Worm (Caenorhabditis elegans) whole organism, midembryonic: ENCODE data around the gene cest-4.

ENCODE experiments used
- T22C8.4 ChIP-seq: fragments of 200-800 bp; sonication (Bioruptor generic); IDR thresholded peaks from 2 replicates; pipeline ENCODE4 v1.3.6; 2022; ENCODE audit warnings: missing genetic modification characterization, missing compliant biosample characterization
- cog-1 ChIP-seq: sonication (generic microtip); optimal IDR thresholded peaks from 2 replicates; lab custom pipeline; 2016; ENCODE audit warnings: missing genetic modification characterization, missing compliant biosample characterization
- flt-1 ChIP-seq: fragments of 200-800 bp; sonication (Bioruptor generic); IDR thresholded peaks from 2 replicates; pipeline ENCODE4 v1.3.6; 2022; ENCODE audit warnings: missing genetic modification characterization, missing compliant biosample characterization
- klf-2 ChIP-seq: fragments of 200-800 bp; sonication (Bioruptor generic); conservative IDR thresholded peaks from 2 replicates; pipeline ENCODE4 v1.3.6; 2022; ENCODE audit warnings: missing genetic modification reagents, missing genetic modification characterization, missing compliant biosample characterization
- med-1 ChIP-seq: sonication (generic microtip); optimal IDR thresholded peaks from 2 replicates; lab custom pipeline; 2017; ENCODE audit warnings: missing genetic modification characterization, mild to moderate bottlenecking, missing compliant biosample characterization, antibody characterized with exemption, missing genetic modification reagents; ENCODE audit not compliant: insufficient read depth
- ref-1 ChIP-seq: fragments of 200-800 bp; sonication (Bioruptor generic); conservative IDR thresholded peaks from 2 replicates; pipeline ENCODE4 v1.3.6; 2022; ENCODE audit warnings: missing genetic modification reagents, missing genetic modification characterization, missing compliant biosample characterization
- tab-1 ChIP-seq: fragments of 200-800 bp; sonication (Bioruptor generic); IDR thresholded peaks from 2 replicates; pipeline ENCODE4 v1.3.6; 2022; ENCODE audit warnings: missing genetic modification characterization, missing compliant biosample characterization
- ztf-23 ChIP-seq: fragments of 200-800 bp; sonication (Bioruptor generic); IDR thresholded peaks from 2 replicates; pipeline ENCODE4 v1.3.6; 2022; ENCODE audit warnings: missing genetic modification reagents, missing genetic modification characterization, missing compliant biosample characterization
- ztf-29 ChIP-seq: fragments of 200-800 bp; sonication (Bioruptor generic); IDR thresholded peaks from 2 replicates; pipeline ENCODE4 v1.3.6; 2022; ENCODE audit warnings: missing genetic modification reagents, missing genetic modification characterization, missing compliant biosample characterization

Gene cest-4

ce11 chrIV:6802132-6802531, at the start of gene cest-4, which contains the start of gene C17H12.11:
Gene cest-4 (minus strand): TSS chrIV:6802337.
Gene C17H12.11 (plus strand): TSS chrIV:6802387.
- TF ChIP-seq ztf-23 = no peak
- TF ChIP-seq flt-1 (GFP tag; lab: Robert Waterston, UW) = no peak
- TF ChIP-seq cog-1 (tag; lab: Kevin White, UChicago) = no peak
- no peak for TF ChIP-seq klf-2 (GFP tag; lab: Robert Waterston, UW)
- TF ChIP-seq med-1 = no peak
- TF ChIP-seq T22C8.4 (GFP tag; lab: Robert Waterston, UW) = no peak
- no peak for TF ChIP-seq tab-1 (GFP tag; lab: Robert Waterston, UW)
- no peak for TF ChIP-seq ztf-29 (GFP tag; lab: Robert Waterston, UW)
- no peak for TF ChIP-seq ref-1

- no peak for TF ChIP-seq ref-1
- TF ChIP-seq med-1 = no peak
- no peak for TF ChIP-seq cog-1 (tag; lab: Kevin White, UChicago)
- TF ChIP-seq tab-1 (GFP tag; lab: Robert Waterston, UW) = no peak
- no peak for TF ChIP-seq ztf-29 (GFP tag; lab: Robert Waterston, UW)
- no peak for TF ChIP-seq flt-1 (GFP tag; lab: Robert Waterston, UW)
- TF ChIP-seq T22C8.4 (GFP tag; lab: Robert Waterston, UW) = no peak
- TF ChIP-seq ztf-23 = no peak
- TF ChIP-seq klf-2 (GFP tag; lab: Robert Waterston, UW) = no peak
Observed at ce11 chrIV:6842470-6843008, 40.4 kb upstream of the cest-4 start, which contains the start of gene lip-1. Gene lip-1 (plus strand): TSS chrIV:6842958.

- TF ChIP-seq tab-1 (GFP tag; lab: Robert Waterston, UW) = no peak
- no peak for TF ChIP-seq T22C8.4 (GFP tag; lab: Robert Waterston, UW)
- no peak for TF ChIP-seq flt-1 (GFP tag; lab: Robert Waterston, UW)
- no peak for TF ChIP-seq cog-1 (tag; lab: Kevin White, UChicago)
- TF ChIP-seq ztf-23 = no peak
- no peak for TF ChIP-seq ref-1
- no peak for TF ChIP-seq med-1
- TF ChIP-seq ztf-29 (GFP tag; lab: Robert Waterston, UW) = no peak
- TF ChIP-seq klf-2 (GFP tag; lab: Robert Waterston, UW) = no peak
Observed at ce11 chrIV:6841562-6842282, 39.6 kb upstream of the cest-4 start.

ce11 chrIV:6839091-6839522, 37.0 kb upstream of the cest-4 start:
- no peak for TF ChIP-seq T22C8.4 (GFP tag; lab: Robert Waterston, UW)
- no peak for TF ChIP-seq flt-1 (GFP tag; lab: Robert Waterston, UW)
- TF ChIP-seq ztf-29 (GFP tag; lab: Robert Waterston, UW) = no peak
- no peak for TF ChIP-seq klf-2 (GFP tag; lab: Robert Waterston, UW)
- TF ChIP-seq ztf-23 = no peak
- no peak for TF ChIP-seq ref-1
- no peak for TF ChIP-seq cog-1 (tag; lab: Kevin White, UChicago)
- no peak for TF ChIP-seq med-1
- TF ChIP-seq tab-1 (GFP tag; lab: Robert Waterston, UW) = no peak

- TF ChIP-seq med-1 = no peak
- no peak for TF ChIP-seq flt-1 (GFP tag; lab: Robert Waterston, UW)
- no peak for TF ChIP-seq cog-1 (tag; lab: Kevin White, UChicago)
- no peak for TF ChIP-seq ref-1
- TF ChIP-seq tab-1 (GFP tag; lab: Robert Waterston, UW) = no peak
- TF ChIP-seq ztf-29 (GFP tag; lab: Robert Waterston, UW) = no peak
- TF ChIP-seq T22C8.4 (GFP tag; lab: Robert Waterston, UW) = no peak
- no peak for TF ChIP-seq klf-2 (GFP tag; lab: Robert Waterston, UW)
- no peak for TF ChIP-seq ztf-23
Observed at ce11 chrIV:6836769-6837168, 34.6 kb upstream of the cest-4 start.

ce11 chrIV:6834705-6835104, 32.6 kb upstream of the cest-4 start:
- TF ChIP-seq flt-1 (GFP tag; lab: Robert Waterston, UW) = no peak
- no peak for TF ChIP-seq ztf-29 (GFP tag; lab: Robert Waterston, UW)
- TF ChIP-seq ref-1 = no peak
- no peak for TF ChIP-seq klf-2 (GFP tag; lab: Robert Waterston, UW)
- no peak for TF ChIP-seq ztf-23
- no peak for TF ChIP-seq tab-1 (GFP tag; lab: Robert Waterston, UW)
- no peak for TF ChIP-seq med-1
- TF ChIP-seq cog-1 (tag; lab: Kevin White, UChicago) = no peak
- no peak for TF ChIP-seq T22C8.4 (GFP tag; lab: Robert Waterston, UW)

ce11 chrIV:6833617-6834016, 31.5 kb upstream of the cest-4 start:
- no peak for TF ChIP-seq tab-1 (GFP tag; lab: Robert Waterston, UW)
- no peak for TF ChIP-seq klf-2 (GFP tag; lab: Robert Waterston, UW)
- TF ChIP-seq cog-1 (tag; lab: Kevin White, UChicago) = no peak
- TF ChIP-seq T22C8.4 (GFP tag; lab: Robert Waterston, UW) = no peak
- no peak for TF ChIP-seq med-1
- no peak for TF ChIP-seq flt-1 (GFP tag; lab: Robert Waterston, UW)
- TF ChIP-seq ztf-23 = no peak
- TF ChIP-seq ztf-29 (GFP tag; lab: Robert Waterston, UW) = no peak

ce11 chrIV:6832194-6832593, 30.1 kb upstream of the cest-4 start:
- TF ChIP-seq ztf-23 = no peak
- TF ChIP-seq cog-1 (tag; lab: Kevin White, UChicago) = no peak
- no peak for TF ChIP-seq T22C8.4 (GFP tag; lab: Robert Waterston, UW)
- no peak for TF ChIP-seq flt-1 (GFP tag; lab: Robert Waterston, UW)
- TF ChIP-seq klf-2 (GFP tag; lab: Robert Waterston, UW) = no peak
- no peak for TF ChIP-seq ref-1
- TF ChIP-seq med-1 = no peak
- TF ChIP-seq tab-1 (GFP tag; lab: Robert Waterston, UW) = no peak
- no peak for TF ChIP-seq ztf-29 (GFP tag; lab: Robert Waterston, UW)

- TF ChIP-seq cog-1 (tag; lab: Kevin White, UChicago) (no peak), ztf-23 (no peak), T22C8.4 (GFP tag; lab: Robert Waterston, UW) (no peak), med-1 (no peak), ztf-29 (GFP tag; lab: Robert Waterston, UW) (no peak), flt-1 (GFP tag; lab: Robert Waterston, UW) (no peak), klf-2 (GFP tag; lab: Robert Waterston, UW) (no peak), ref-1 (no peak), tab-1 (GFP tag; lab: Robert Waterston, UW) (no peak)
Observed at ce11 chrIV:6829902-6830301, 27.8 kb upstream of the cest-4 start, which contains the start of gene H20E11.1. Gene H20E11.1 (plus strand): TSS chrIV:6830145.
